Worm (Caenorhabditis elegans) whole organism, L2 larva: ENCODE measurements around the gene ctsa-4.1.

Source experiments
- R02D3.7 ChIP-seq: fragments of 150-350 bp; optimal IDR thresholded peaks from 2 replicates; lab custom pipeline; 2014; ENCODE audit warnings: missing biosample characterization, missing genetic modification characterization
- blmp-1 ChIP-seq: sonication (generic microtip); optimal IDR thresholded peaks from 2 replicates; lab custom pipeline; 2017; ENCODE audit warnings: missing genetic modification characterization, mild to moderate bottlenecking, missing compliant biosample characterization, antibody characterized with exemption, moderate library complexity; ENCODE audit not compliant: insufficient read depth
- elt-3 ChIP-seq: sonication (generic microtip); optimal IDR thresholded peaks from 2 replicates; lab custom pipeline; 2017; ENCODE audit warnings: missing biosample characterization, missing genetic modification characterization
- lin-11 ChIP-seq: fragments of 150-350 bp; sonication (generic microtip); optimal IDR thresholded peaks from 2 replicates; lab custom pipeline; 2014; ENCODE audit warnings: missing biosample characterization, missing genetic modification characterization, inconsistent platforms, mixed read lengths
- nhr-237 ChIP-seq: fragments of 150-350 bp; optimal IDR thresholded peaks from 2 replicates; lab custom pipeline; 2014; ENCODE audit warnings: missing biosample characterization, missing genetic modification characterization
- nhr-6 ChIP-seq: fragments of 150-350 bp; optimal IDR thresholded peaks from 2 replicates; lab custom pipeline; 2014; ENCODE audit warnings: missing biosample characterization, missing genetic modification characterization
- snpc-4 ChIP-seq: fragments of 150-350 bp; optimal IDR thresholded peaks from 2 replicates; lab custom pipeline; 2014; ENCODE audit warnings: missing biosample characterization, missing genetic modification characterization
- zag-1 ChIP-seq: fragments of 150-350 bp; optimal IDR thresholded peaks from 2 replicates; lab custom pipeline; 2014; ENCODE audit warnings: missing biosample characterization, missing genetic modification characterization

DNA sequence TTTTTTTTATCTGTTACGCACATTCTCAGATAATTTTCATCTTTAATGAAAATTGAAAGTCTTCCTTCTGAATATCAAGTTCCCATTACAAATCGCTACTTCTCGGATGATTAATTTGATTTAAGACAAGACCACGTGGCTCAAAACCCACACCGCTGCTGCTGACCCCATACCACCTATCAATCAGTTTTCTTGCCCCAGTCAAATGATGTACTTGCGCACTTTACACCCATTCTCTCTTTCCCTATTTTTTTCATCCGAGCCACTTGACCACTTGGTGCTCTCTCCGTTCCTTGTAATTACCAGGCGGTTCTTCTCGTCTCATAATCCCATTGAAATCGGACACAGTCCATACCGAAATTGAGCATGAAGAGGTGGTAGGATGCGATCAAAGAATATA, 27.2 kb downstream of the ctsa-4.1 start:
- TF ChIP-seq nhr-237 (tag; lab: Kevin White, UChicago), result no peak
- no peak for TF ChIP-seq nhr-6 (tag; lab: Kevin White, UChicago)
- TF ChIP-seq blmp-1, result no peak
- TF ChIP-seq R02D3.7 (tag; lab: Kevin White, UChicago), result no peak
- TF ChIP-seq zag-1 (tag; lab: Kevin White, UChicago), result no peak
- TF ChIP-seq snpc-4 (tag; lab: Kevin White, UChicago), result no peak
- TF ChIP-seq elt-3 (tag; lab: Kevin White, UChicago), result no peak
- TF ChIP-seq lin-11, result no peak
